Worm (Caenorhabditis elegans) whole organism, early embryonic: Measurements from ENCODE around the gene zig-11.

Experiments used
- ama-1 ChIP-seq: fragments of 150-350 bp; optimal IDR thresholded peaks from 2 replicates; lab custom pipeline; 2014
- ceh-36 ChIP-seq: sonication (generic microtip); optimal IDR thresholded peaks from 2 replicates; lab custom pipeline; 2016; ENCODE audit warnings: missing genetic modification characterization, inconsistent platforms, missing compliant biosample characterization
- flt-1 ChIP-seq: fragments of 200-800 bp; sonication (Bioruptor generic); IDR thresholded peaks from 2 replicates; pipeline ENCODE4 v1.3.6; 2022; ENCODE audit warnings: missing genetic modification characterization, missing compliant biosample characterization

zig-11 gene

DNA sequence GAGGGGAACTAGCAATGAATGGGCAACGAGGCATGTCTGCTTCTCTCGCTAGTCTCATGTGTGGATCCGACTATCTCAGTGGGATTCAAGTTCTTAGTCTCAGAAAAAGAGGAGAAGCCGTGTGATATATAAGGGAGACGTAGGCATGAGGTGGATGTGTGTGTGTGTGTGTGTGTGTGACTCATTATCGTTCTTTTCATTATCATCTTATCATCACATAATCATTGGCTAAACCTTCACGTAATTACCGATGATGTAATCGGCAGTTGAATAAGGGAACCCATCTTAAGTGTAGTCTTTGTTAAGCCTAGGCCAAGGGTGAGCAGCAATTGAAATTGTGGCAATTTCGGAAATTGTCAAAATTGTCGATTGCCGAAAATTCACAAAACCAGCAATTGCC lies 62.8 kb downstream of the zig-11 start, which contains the start of gene Y32G9B.1:
Y32G9B.1 (minus strand) TSS at position 101 of the 400 bp plus-strand sequence.
- TF ChIP-seq flt-1 (GFP tag; lab: Robert Waterston, UW) (no peak), ceh-36 (tag; lab: Kevin White, UChicago) (no peak), ama-1 (lab: Kevin White, UChicago) (no peak)
